Fruit fly (Drosophila melanogaster): ENCODE results near the gene pelo.

dm6 chr2L:9672246-9672645 is 28.4 kb upstream of the pelo start:
- TF ChIP-seq Smox (GFP tag; optimal IDR thresholded peaks at IDR 0.05) (no peak), net (GFP tag; optimal IDR thresholded peaks at IDR 0.05) (no peak), CG6163 (GFP tag; IDR thresholded peaks at IDR 0.05) (no peak), CG3032 (tag; optimal IDR thresholded peaks at IDR 0.05) (no peak), CG7368 (GFP tag; optimal IDR thresholded peaks at IDR 0.05) (no peak), Ets21C (GFP tag; optimal IDR thresholded peaks at IDR 0.05) (no peak)
